Worm (Caenorhabditis elegans) whole organism, L4/young adult: Measurements from ENCODE around the gene srh-38.

Experiments used
- W03F9.2 ChIP-seq: fragments of 150-350 bp; optimal IDR thresholded peaks from 2 replicates; lab custom pipeline; 2014; ENCODE audit warnings: missing biosample characterization, missing genetic modification characterization
- dao-5 ChIP-seq: sonication (generic microtip); optimal IDR thresholded peaks from 2 replicates; lab custom pipeline; 2016; ENCODE audit warnings: missing genotype, missing genetic modification characterization, moderate library complexity, missing compliant biosample characterization
- him-1 ChIP-seq: sonication (generic microtip); optimal IDR thresholded peaks from 2 replicates; lab custom pipeline; 2016; ENCODE audit warnings: missing genotype, missing genetic modification reagents, missing genetic modification characterization, missing compliant biosample characterization

DNA sequence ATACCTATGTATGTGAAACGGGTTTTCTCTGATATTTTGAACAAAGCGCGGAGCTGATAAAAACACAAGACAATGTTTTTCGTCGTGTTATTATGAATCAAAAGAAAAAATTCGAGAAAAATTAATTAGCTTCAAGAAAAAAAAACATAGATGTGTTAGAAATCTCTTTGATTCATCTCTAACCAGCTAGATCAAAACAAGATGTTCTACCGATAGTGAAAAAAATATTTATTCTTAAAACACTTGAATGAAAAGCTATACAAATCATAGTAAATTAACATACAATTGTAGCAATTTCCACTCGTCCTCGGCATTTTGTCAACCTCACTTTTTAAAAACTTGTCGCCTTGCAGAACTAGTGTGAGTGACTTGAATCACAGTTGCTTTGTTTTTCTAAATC lies 19.8 kb upstream of the srh-38 start:
- TF ChIP-seq dao-5 (tag; lab: Kevin White, UChicago) (no peak), W03F9.2 (tag; lab: Kevin White, UChicago) (no peak), him-1 (tag; lab: Kevin White, UChicago) (no peak)
